Fruit fly (Drosophila melanogaster) whole organism, adult: ENCODE data around the gene gammaSnap2.
A peak's percentile ranks its signal among the peaks of the same experiment; 100 is the strongest.

Source experiments
- CG11617 ChIP-seq: fragments of 200-800 bp; sonication (Bioruptor generic); optimal IDR thresholded peaks from 2 replicates; lab custom pipeline; 2017; ENCODE audit warnings: mild to moderate bottlenecking, missing biosample characterization, missing genetic modification reagents, missing genetic modification characterization
- CG12768 ChIP-seq: fragments of 200-800 bp; sonication (Bioruptor generic); optimal IDR thresholded peaks from 2 replicates; lab custom pipeline; 2017; ENCODE audit warnings: missing biosample characterization, missing genetic modification characterization, mild to moderate bottlenecking, moderate library complexity, missing genetic modification reagents
- CG14711 ChIP-seq: fragments of 200-800 bp; sonication (Bioruptor generic); optimal IDR thresholded peaks from 2 replicates; lab custom pipeline; 2018; ENCODE audit warnings: missing biosample characterization, mild to moderate bottlenecking, missing genetic modification characterization, moderate library complexity
- CG1620 ChIP-seq: fragments of 200-800 bp; sonication (Bioruptor generic); optimal IDR thresholded peaks from 2 replicates; lab custom pipeline; 2016; ENCODE audit warnings: missing biosample characterization, missing genetic modification characterization
- CG33017 ChIP-seq: fragments of 200-800 bp; sonication (Bioruptor generic); optimal IDR thresholded peaks from 2 replicates; lab custom pipeline; 2018; ENCODE audit warnings: missing biosample characterization, mild to moderate bottlenecking, missing genetic modification characterization, moderate library complexity
- CG5204 ChIP-seq: fragments of 200-800 bp; sonication (Bioruptor generic); optimal IDR thresholded peaks from 2 replicates; lab custom pipeline; 2016; ENCODE audit warnings: missing biosample characterization, missing genetic modification characterization
- CG7045 ChIP-seq: fragments of 200-800 bp; sonication (Bioruptor generic); optimal IDR thresholded peaks from 2 replicates; lab custom pipeline; 2017; ENCODE audit warnings: missing biosample characterization, mild to moderate bottlenecking, missing genetic modification characterization
- CG7101 ChIP-seq: fragments of 200-800 bp; sonication (Bioruptor generic); optimal IDR thresholded peaks from 2 replicates; lab custom pipeline; 2018; ENCODE audit warnings: missing biosample characterization, mild to moderate bottlenecking, missing genetic modification characterization, moderate library complexity
- Clk ChIP-seq: fragments of 200-800 bp; sonication (Bioruptor generic); optimal IDR thresholded peaks from 2 replicates; lab custom pipeline; 2017; ENCODE audit warnings: missing biosample characterization, missing genetic modification characterization
- Crg-1 ChIP-seq: fragments of 200-800 bp; sonication (Bioruptor generic); optimal IDR thresholded peaks from 2 replicates; lab custom pipeline; 2016; ENCODE audit warnings: missing biosample characterization, missing genetic modification characterization
- Hr96 ChIP-seq: fragments of 200-800 bp; sonication (Bioruptor generic); optimal IDR thresholded peaks from 2 replicates; lab custom pipeline; 2016; ENCODE audit warnings: missing biosample characterization, missing genetic modification characterization
- Mnt ChIP-seq: fragments of 200-800 bp; sonication (Bioruptor generic); optimal IDR thresholded peaks from 2 replicates; lab custom pipeline; 2016; ENCODE audit warnings: missing biosample characterization, mild to moderate bottlenecking, missing genetic modification characterization
- bab1 ChIP-seq: fragments of 200-800 bp; sonication (Bioruptor generic); optimal IDR thresholded peaks from 3 replicates; lab custom pipeline; 2019; ENCODE audit warnings: missing biosample characterization, mild to moderate bottlenecking, missing genetic modification characterization, moderate library complexity
- cic ChIP-seq: fragments of 200-800 bp; sonication (Bioruptor generic); optimal IDR thresholded peaks from 2 replicates; lab custom pipeline; 2017; ENCODE audit warnings: missing biosample characterization, mild to moderate bottlenecking, missing genetic modification characterization, moderate library complexity
- cnc ChIP-seq, 2 experiments: fragments of >200 bp; optimal IDR thresholded peaks; 2 replicates each; lab custom pipeline; 2017
- kay ChIP-seq: fragments of 200-800 bp; sonication (Bioruptor generic); peaks from one replicate; lab custom pipeline; 2016; ENCODE audit warnings: missing biosample characterization, missing genetic modification characterization, borderline replicate concordance
- ovo ChIP-seq: fragments of 200-800 bp; sonication (Bioruptor generic); optimal IDR thresholded peaks from 2 replicates; lab custom pipeline; 2016; ENCODE audit warnings: missing biosample characterization, missing genetic modification characterization
- pad ChIP-seq: fragments of 200-800 bp; sonication (Bioruptor generic); optimal IDR thresholded peaks from 3 replicates; lab custom pipeline; 2017; ENCODE audit warnings: missing biosample characterization, missing genetic modification characterization, mild to moderate bottlenecking, moderate library complexity, missing genetic modification reagents
- tj ChIP-seq: fragments of 200-800 bp; sonication (Bioruptor generic); optimal IDR thresholded peaks from 3 replicates; lab custom pipeline; 2017; ENCODE audit warnings: missing biosample characterization, mild to moderate bottlenecking, missing genetic modification characterization, moderate library complexity
- toe ChIP-seq: fragments of 200-800 bp; sonication (Bioruptor generic); optimal IDR thresholded peaks from 2 replicates; lab custom pipeline; 2016; ENCODE audit warnings: missing biosample characterization, missing genetic modification characterization

Gene gammaSnap2

DNA sequence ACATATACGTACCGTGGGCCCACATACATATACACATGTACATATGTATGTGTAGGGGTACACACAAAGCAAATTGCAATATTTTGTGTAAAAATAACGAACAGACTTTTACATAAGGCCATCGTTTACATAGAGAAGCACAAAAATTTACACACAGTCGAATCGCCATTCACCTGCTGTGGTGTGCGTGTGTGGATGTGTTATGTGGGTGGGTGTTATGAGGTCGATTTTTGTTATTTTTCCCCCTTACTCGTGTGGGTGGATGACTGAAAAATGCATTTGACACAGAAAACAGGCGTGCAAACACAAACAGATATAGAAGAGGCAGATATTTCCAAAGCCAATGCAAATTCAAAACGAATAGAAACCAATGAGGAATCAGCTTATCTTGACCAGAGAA is 26.1 kb downstream of the gammaSnap2 start:
- no peak for TF ChIP-seq cic
- TF ChIP-seq Mnt (GFP tag; lab: Kevin White, UChicago): no peak
- no peak for TF ChIP-seq CG12768 (GFP tag; lab: Kevin White, UChicago)
- TF ChIP-seq pad: peak; percentile 4
- peak; percentile 65 for TF ChIP-seq kay (GFP tag; lab: Kevin White, UChicago)
- no peak for TF ChIP-seq ovo (GFP tag; lab: Kevin White, UChicago)

DNA sequence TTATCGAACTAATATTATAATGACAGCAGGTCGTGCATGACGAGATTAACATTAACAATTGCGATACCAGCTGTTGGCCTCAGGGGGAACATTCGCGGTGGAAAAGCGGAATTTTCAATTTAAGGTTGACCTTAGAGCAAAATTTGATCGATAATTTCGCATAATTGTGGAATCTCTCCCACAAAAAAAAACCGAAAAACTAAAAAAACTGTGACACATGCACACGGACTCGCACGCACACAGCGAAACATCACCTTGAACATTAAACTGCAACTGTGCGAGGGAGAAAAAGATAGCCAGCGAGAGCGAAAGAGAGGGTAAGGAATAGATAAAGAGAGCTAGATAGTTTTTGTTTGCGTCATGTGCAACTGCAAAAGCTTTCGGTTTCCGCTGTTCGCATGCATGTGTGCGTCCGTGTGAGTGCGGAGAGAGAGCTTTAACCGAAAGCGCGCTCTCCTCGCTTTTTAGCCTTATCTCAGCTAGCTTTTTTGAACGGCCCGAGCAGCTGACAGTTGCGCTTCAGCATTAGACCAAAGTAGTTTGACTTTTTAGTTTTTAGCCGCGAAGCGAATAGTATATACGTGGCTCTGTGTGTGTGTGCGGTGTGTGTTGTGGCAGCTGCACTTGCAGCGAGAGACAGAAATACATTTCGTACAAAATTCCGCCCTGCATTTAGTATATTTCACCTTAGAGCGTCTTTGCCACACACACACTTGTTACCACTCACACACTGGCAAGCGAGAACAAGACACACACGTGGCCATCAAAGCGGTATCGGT is 27.8 kb downstream of the gammaSnap2 start:
- TF ChIP-seq CG7045 (GFP tag; lab: Kevin White, UChicago) (peak; percentile 17), ovo (GFP tag; lab: Kevin White, UChicago) (no peak), CG11617 (GFP tag; lab: Kevin White, UChicago) (peak; percentile 40), kay (GFP tag; lab: Kevin White, UChicago) (peak; percentile 98), Hr96 (GFP tag; lab: Kevin White, UChicago) (no peak), bab1 (no peak), CG5204 (GFP tag; lab: Kevin White, UChicago) (no peak), CG33017 (tag; lab: Kevin White, UChicago) (peak; percentile 52), pad (no peak), CG7101 (peak; percentile 49), CG12768 (GFP tag; lab: Kevin White, UChicago) (peak; percentile 59), cnc (optimal IDR thresholded peaks at IDR 0.05; lab: Kevin White, UChicago) (peak in 1 of 2 experiments; percentile 32), tj (GFP tag; lab: Kevin White, UChicago) (peak; percentile 57), cic (peak; percentile 85), CG1620 (GFP tag; lab: Kevin White, UChicago) (no peak), Mnt (GFP tag; lab: Kevin White, UChicago) (peak; percentile 77)

DNA sequence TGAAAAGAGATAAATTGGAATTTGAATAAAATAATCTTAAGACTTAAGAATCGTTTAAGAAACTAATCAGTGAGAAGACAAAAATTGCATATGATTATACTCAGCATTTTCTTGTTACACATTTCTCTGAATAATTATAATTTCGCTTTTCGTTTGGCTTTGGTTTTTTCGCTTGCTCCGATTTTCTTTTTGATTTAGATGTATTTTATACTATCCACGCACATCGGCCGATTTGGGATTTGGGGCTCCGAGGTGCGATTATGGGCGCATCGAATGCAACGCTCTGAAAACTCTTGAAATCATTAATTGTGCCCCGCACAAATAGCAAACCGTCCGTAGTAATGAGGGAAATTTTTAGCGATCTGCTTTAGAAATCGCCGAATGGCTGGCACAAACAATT is 29.7 kb downstream of the gammaSnap2 start:
- TF ChIP-seq Clk (GFP tag; lab: Kevin White, UChicago) (no peak), kay (GFP tag; lab: Kevin White, UChicago) (peak; percentile 95)

DNA sequence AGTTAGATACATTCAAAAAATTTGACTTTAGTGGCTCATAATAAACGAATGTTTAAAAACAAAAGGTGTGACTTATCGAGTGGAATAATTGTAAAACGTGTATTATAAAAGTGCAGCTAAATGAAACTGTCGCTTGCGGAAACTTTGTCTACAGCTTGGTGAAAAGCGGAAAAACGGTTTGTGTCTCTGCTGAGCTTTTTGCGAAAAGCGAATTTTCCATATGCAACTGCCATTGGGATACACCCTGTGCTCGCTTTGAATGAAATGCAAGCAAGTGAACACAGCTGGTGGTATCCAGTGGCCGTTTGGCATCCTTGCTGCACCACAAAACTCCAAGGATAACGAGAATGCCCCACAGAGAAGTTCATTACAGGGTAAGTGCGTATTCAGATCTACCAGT is 30.3 kb downstream of the gammaSnap2 start:
- peak; percentile 42 for TF ChIP-seq cic
- TF ChIP-seq CG14711 (tag; lab: Kevin White, UChicago): no peak

DNA sequence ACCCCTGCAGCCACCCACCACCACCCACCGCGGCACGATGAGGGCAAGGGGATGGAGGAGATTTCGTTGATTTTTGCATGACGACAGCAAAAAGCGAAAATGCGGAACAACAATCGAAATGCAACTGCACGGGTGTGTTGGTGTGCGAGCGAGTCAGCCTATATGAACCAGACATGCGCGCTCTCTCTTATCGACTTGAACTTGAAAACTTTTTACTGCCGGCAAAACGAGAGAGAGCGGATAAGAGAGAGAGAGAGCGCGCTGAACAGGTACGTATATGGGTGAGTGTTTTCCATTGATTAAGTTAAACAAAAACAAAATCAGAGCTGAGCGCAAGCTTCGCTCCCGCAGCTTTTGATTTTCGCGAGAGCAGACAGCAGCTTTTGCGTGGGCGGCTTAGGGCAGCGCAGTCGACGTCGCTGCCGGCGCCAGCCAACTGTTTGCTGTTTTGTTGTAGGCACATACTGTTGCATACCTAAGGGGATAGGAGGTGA is 32.0 kb downstream of the gammaSnap2 start:
- TF ChIP-seq CG33017 (tag; lab: Kevin White, UChicago) (peak; percentile 56), Mnt (GFP tag; lab: Kevin White, UChicago) (peak; percentile 78), bab1 (no peak), kay (GFP tag; lab: Kevin White, UChicago) (no peak), Clk (GFP tag; lab: Kevin White, UChicago) (peak; percentile 48), CG5204 (GFP tag; lab: Kevin White, UChicago) (no peak), toe (GFP tag; lab: Kevin White, UChicago) (no peak), CG12768 (GFP tag; lab: Kevin White, UChicago) (peak; percentile 83), cnc (optimal IDR thresholded peaks at IDR 0.05; lab: Kevin White, UChicago) (peak; percentile 33 to 59), CG1620 (GFP tag; lab: Kevin White, UChicago) (no peak), CG11617 (GFP tag; lab: Kevin White, UChicago) (no peak), Crg-1 (GFP tag; lab: Kevin White, UChicago) (no peak), CG7101 (peak; percentile 12), Hr96 (GFP tag; lab: Kevin White, UChicago) (no peak), tj (GFP tag; lab: Kevin White, UChicago) (peak; percentile 99), pad (peak; percentile 67), CG7045 (GFP tag; lab: Kevin White, UChicago) (no peak), ovo (GFP tag; lab: Kevin White, UChicago) (no peak), cic (peak; percentile 97), CG14711 (tag; lab: Kevin White, UChicago) (peak; percentile 22)

DNA sequence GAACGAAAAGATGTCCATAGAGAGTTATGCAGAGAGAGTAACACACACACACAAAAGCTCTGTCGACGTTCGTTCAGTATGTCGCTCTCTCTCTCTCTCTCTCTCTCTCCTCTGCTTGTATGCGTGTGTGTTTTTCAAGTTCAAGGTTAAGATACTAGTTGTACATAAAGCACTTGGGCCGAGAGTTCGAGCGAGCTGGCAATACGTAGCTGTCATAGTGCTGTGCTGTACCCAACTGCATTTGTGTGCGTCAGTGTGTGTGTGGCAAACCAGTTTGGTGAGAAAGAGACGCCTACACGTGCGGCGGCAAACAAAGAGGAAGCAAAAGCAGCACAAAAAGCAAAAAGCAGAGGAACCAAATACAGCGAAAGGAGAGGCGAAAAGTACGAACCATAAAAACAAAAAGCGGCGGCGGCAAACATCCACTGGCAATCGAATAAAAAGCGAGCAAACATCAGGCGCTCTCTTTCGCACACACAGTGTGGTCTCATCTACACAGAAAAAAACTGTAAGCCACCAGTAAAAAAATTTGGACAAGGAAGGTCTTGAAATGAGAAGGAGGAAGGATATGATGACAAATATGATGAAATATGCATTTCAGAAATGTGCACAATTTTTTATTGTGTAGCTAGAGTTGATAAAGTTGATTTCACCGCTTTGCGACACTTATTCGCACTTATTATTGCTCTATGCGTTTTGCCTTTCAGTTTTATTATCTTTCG is 33.8 kb downstream of the gammaSnap2 start:
- peak; percentile 27 for TF ChIP-seq bab1
- TF ChIP-seq CG33017 (tag; lab: Kevin White, UChicago): peak; percentile 67
- peak; percentile 54 for TF ChIP-seq CG1620 (GFP tag; lab: Kevin White, UChicago)
- peak; percentile 67 for TF ChIP-seq pad
- TF ChIP-seq CG11617 (GFP tag; lab: Kevin White, UChicago): peak; percentile 86
- peak; percentile 77 for TF ChIP-seq Hr96 (GFP tag; lab: Kevin White, UChicago)
- peak; percentile 87 for TF ChIP-seq tj (GFP tag; lab: Kevin White, UChicago)
- TF ChIP-seq Clk (GFP tag; lab: Kevin White, UChicago): peak; percentile 76
- TF ChIP-seq CG12768 (GFP tag; lab: Kevin White, UChicago): peak; percentile 72
- TF ChIP-seq cnc (optimal IDR thresholded peaks at IDR 0.05; lab: Kevin White, UChicago): no peak
- TF ChIP-seq ovo (GFP tag; lab: Kevin White, UChicago): no peak
- TF ChIP-seq toe (GFP tag; lab: Kevin White, UChicago): peak; percentile 59
- TF ChIP-seq Crg-1 (GFP tag; lab: Kevin White, UChicago): peak; percentile 17
- peak; percentile 84 for TF ChIP-seq cic
- TF ChIP-seq kay (GFP tag; lab: Kevin White, UChicago): no peak
- peak; percentile 80 for TF ChIP-seq CG7101
- peak; percentile 67 for TF ChIP-seq CG14711 (tag; lab: Kevin White, UChicago)
- TF ChIP-seq CG5204 (GFP tag; lab: Kevin White, UChicago): no peak
- peak; percentile 83 for TF ChIP-seq CG7045 (GFP tag; lab: Kevin White, UChicago)
- TF ChIP-seq Mnt (GFP tag; lab: Kevin White, UChicago): peak; percentile 90
